Worm (Caenorhabditis elegans): Measurements from ENCODE around the gene fip-3.

The fip-3 gene

DNA sequence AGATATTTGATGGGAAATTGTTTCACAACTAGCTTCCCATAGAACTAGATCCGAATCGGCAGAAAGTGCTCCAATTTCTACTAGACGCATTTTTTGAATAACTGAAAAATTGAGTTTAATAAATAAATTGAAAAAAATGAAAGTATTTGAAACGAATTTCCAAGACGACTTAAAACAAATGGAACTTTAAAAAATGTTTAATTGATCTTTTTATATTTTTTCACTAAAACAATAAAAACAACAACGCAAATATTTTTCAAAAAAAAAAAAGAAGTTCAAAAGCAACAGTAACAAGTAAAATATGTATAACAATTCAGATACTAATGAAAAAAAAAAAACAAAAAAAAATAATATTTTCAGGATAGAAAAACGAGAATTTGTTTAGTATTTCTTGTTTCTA, 20.4 kb upstream of the fip-3 start, which contains the start of gene C06E1.9:
Gene C06E1.9 (minus strand): TSS at position 101 of the 400 bp plus-strand sequence.
- no peak for TF ChIP-seq fkh-10 (GFP tag; optimal IDR thresholded peaks at IDR 0.05)
- TF ChIP-seq daf-12 (tag; optimal IDR thresholded peaks at IDR 0.05), result no peak
- TF ChIP-seq mml-1 (tag; optimal IDR thresholded peaks at IDR 0.05), result no peak
- no peak for TF ChIP-seq elt-1 (tag; optimal IDR thresholded peaks at IDR 0.05)
- no peak for TF ChIP-seq nhr-43 (tag; optimal IDR thresholded peaks at IDR 0.05; ENCODE audit: poor library complexity, severe bottlenecking)
- TF ChIP-seq jun-1 (tag; optimal IDR thresholded peaks at IDR 0.05), result no peak
- TF ChIP-seq aly-2 (tag; optimal IDR thresholded peaks at IDR 0.05), result no peak
- TF ChIP-seq fos-1 (tag; optimal IDR thresholded peaks at IDR 0.05), result no peak
- no peak for TF ChIP-seq skn-1 (tag; optimal IDR thresholded peaks at IDR 0.05)
- no peak for TF ChIP-seq elt-3 (tag; optimal IDR thresholded peaks at IDR 0.05)

DNA sequence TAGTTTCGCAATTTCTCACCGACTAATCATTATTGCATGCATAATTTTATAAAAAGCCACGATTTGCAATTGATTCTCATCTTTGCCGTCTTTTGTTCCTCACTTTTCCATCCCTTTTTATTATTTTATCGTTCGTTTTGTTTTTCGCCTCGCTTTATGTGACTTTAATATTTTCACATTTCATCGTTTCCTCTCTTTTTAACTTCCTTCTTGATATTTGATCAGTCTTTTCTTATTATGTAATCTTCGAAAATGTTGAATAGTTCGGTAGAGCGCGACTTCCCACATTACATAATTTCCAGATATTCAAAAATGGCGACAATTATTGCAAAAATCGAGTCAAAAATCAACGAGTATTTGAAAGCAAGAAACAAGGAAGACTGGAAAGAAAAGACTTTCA, 16.2 kb upstream of the fip-3 start, which contains the start of gene C06E1.1:
Gene C06E1.1 (plus strand): TSS at position 301 of the 400 bp plus-strand sequence.
- TF ChIP-seq snpc-4 (tag; optimal IDR thresholded peaks at IDR 0.05) (no peak), fkh-10 (GFP tag; optimal IDR thresholded peaks at IDR 0.05) (no peak), nhr-237 (tag; optimal IDR thresholded peaks at IDR 0.05) (no peak), nhr-77 (tag; optimal IDR thresholded peaks at IDR 0.05) (no peak), nhr-67 (tag; optimal IDR thresholded peaks at IDR 0.05) (no peak), ceh-28 (tag; optimal IDR thresholded peaks at IDR 0.05) (no peak), ceh-9 (tag; optimal IDR thresholded peaks at IDR 0.05) (no peak), nhr-76 (tag; optimal IDR thresholded peaks at IDR 0.05) (no peak), elt-2 (tag; optimal IDR thresholded peaks at IDR 0.05) (no peak), lin-15B (tag; optimal IDR thresholded peaks at IDR 0.05) (no peak), ceh-16 (tag; optimal IDR thresholded peaks at IDR 0.05) (no peak), mdl-1 (tag; optimal IDR thresholded peaks at IDR 0.05) (no peak)

DNA sequence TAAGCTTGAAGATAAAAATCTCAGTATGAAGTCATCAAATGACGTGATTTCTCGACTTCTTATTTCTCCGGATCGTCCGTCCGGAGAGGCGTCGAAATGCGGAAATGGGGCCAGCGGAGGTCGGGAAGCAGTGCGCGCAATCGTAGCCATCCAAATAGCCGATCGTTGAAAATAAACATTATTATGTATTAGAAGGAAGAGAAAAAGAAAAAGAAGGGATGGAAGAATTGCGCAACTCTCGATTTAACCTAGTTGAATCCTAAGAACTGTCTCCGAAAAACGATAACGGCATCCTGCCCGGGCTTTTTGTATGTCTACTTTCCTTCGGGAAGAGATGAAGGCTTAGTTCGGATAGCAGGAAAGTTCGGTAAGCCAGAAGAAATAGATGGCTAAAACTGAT, 12.9 kb upstream of the fip-3 start:
- no peak for TF ChIP-seq nhr-28 (tag; optimal IDR thresholded peaks at IDR 0.05)
- peak; percentile 87 for TF ChIP-seq nhr-23 (tag; optimal IDR thresholded peaks at IDR 0.05)

DNA sequence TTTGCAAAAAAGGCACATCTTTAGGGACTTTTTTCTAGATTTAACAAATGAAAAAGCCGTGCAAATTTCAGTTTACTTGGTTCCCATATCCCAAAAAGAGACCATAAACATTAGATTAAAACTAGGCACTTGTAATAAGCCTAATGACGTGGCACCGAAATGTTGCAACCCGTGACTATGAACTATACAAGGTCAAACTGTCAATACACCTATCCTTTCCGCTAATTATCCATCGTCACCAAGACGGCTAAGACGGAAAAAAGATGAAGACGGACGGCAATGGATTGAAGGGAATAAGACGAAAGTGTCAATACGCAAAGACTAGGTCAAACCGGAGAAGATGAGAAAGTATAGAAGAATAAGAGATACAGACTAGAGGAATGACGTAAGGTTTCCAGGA, 9.7 kb upstream of the fip-3 start:
- TF ChIP-seq nhr-23 (tag; optimal IDR thresholded peaks at IDR 0.05), result peak; percentile 90
- peak; percentile 26 for TF ChIP-seq nhr-25 (tag; optimal IDR thresholded peaks at IDR 0.05)
- TF ChIP-seq ZK546.5 (tag; optimal IDR thresholded peaks at IDR 0.05), result no peak
- no peak for TF ChIP-seq pqm-1 (tag; optimal IDR thresholded peaks at IDR 0.05)
- no peak for TF ChIP-seq R02D3.7 (tag; optimal IDR thresholded peaks at IDR 0.05)
- no peak for TF ChIP-seq ztf-11 (tag; optimal IDR thresholded peaks at IDR 0.05)

DNA sequence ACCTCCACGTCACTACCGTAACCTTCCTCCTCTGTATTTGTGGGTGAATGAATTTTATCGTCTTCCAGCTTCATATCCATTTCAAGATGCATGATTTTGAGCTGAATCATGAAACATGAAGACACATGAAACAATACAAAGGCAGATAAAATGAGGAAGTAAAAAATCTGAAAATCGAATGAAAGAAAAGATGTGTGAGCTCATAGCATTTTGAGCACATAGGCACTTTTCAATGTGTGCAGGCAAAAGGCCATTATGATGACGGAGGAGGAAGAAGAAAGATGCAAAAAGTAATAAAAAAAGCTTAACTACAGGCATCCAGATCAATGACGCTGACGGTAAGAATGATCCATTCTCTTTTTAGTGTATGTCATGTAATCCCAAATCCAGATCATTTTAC, 8.5 kb upstream of the fip-3 start, which contains the start of gene ztf-30:
Gene ztf-30 (minus strand): TSS at position 101 of the 400 bp plus-strand sequence.
- TF ChIP-seq lin-39 (tag; optimal IDR thresholded peaks at IDR 0.05), result no peak
- no peak for TF ChIP-seq ZK546.5 (tag; optimal IDR thresholded peaks at IDR 0.05)
- no peak for TF ChIP-seq nfya-1 (tag; optimal IDR thresholded peaks at IDR 0.05; ENCODE audit: insufficient read depth)
- TF ChIP-seq R02D3.7 (tag; optimal IDR thresholded peaks at IDR 0.05), result no peak
- no peak for TF ChIP-seq ceh-82 (tag; optimal IDR thresholded peaks at IDR 0.05)

DNA sequence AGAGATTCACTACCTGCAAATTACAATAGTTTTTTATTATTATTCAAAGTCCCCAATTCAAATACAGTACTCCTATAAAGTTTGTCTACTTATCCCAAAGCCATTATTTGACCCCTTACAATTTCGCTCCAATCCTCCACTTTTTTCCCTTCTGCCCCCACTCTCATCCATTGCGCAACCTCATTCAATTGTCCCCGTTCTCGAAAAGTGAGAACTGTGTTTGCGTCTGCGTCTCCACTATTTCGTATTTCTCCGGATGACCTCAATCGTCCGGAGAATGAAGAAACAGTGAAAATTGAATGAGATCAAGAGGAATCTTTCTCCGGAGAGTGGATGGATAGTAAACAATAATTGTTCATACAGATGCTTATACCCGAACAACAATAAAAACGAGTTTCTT, 7.4 kb upstream of the fip-3 start:
- TF ChIP-seq skn-1 (tag; optimal IDR thresholded peaks at IDR 0.05) (no peak), nhr-76 (tag; optimal IDR thresholded peaks at IDR 0.05) (no peak), nhr-23 (tag; optimal IDR thresholded peaks at IDR 0.05) (peak; percentile 86), hmg-11 (tag; optimal IDR thresholded peaks at IDR 0.05) (no peak), ceh-28 (tag; optimal IDR thresholded peaks at IDR 0.05) (no peak)

DNA sequence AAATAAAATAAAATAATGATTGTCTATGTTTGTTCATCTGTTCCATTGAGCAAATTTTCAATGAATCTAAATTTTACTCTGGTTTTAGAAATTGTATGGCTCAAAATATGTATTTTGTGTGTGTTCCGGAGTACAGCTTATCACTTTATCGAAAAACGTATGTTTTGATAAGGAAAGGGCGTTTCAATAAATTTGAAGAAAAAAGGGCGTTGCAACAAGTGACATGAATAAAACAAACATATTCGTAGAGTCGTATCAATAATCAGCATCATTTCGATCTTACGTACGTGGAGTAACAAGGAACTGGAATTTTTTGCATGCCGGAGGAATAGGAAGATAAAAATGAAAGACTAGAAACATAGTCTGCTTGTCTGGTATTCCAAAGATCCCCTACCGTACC, 4.8 kb upstream of the fip-3 start:
- TF ChIP-seq pqm-1 (tag; optimal IDR thresholded peaks at IDR 0.05), result peak; percentile 78
- TF ChIP-seq nhr-77 (tag; optimal IDR thresholded peaks at IDR 0.05), result no peak
- TF ChIP-seq elt-2 (tag; optimal IDR thresholded peaks at IDR 0.05), result peak; percentile 69
- no peak for TF ChIP-seq elt-3 (tag; optimal IDR thresholded peaks at IDR 0.05)
